Fruit fly (Drosophila melanogaster) whole organism, pupa: Measurements from ENCODE around the gene CG6602.

Source experiments
- CG10348 ChIP-seq: fragments of 200-800 bp; sonication (Bioruptor generic); IDR thresholded peaks from 2 replicates; pipeline ENCODE4 v1.3.6; 2022; ENCODE audit warnings: missing biosample characterization, missing genetic modification characterization
- CG12605 ChIP-seq: fragments of 200-800 bp; sonication (Bioruptor generic); IDR thresholded peaks from 2 replicates; pipeline ENCODE4 v1.3.6; 2022; ENCODE audit warnings: missing biosample characterization, missing genetic modification characterization
- CG13204 ChIP-seq: fragments of 200-800 bp; sonication (Bioruptor generic); optimal IDR thresholded peaks from 2 replicates; lab custom pipeline; 2018; ENCODE audit warnings: missing biosample characterization, mild to moderate bottlenecking, missing genetic modification characterization, moderate library complexity
- CG14655 ChIP-seq: fragments of 200-800 bp; sonication (Bioruptor generic); optimal IDR thresholded peaks from 3 replicates; lab custom pipeline; 2017; ENCODE audit warnings: mild to moderate bottlenecking, missing biosample characterization, missing genetic modification reagents, missing genetic modification characterization
- CG15710 ChIP-seq: fragments of 200-800 bp; sonication (Bioruptor generic); optimal IDR thresholded peaks from 2 replicates; lab custom pipeline; 2018; ENCODE audit warnings: missing biosample characterization, mild to moderate bottlenecking, missing genetic modification characterization, moderate library complexity
- CG17806 ChIP-seq: fragments of 200-800 bp; sonication (Bioruptor generic); optimal IDR thresholded peaks from 2 replicates; lab custom pipeline; 2018; ENCODE audit warnings: missing biosample characterization, mild to moderate bottlenecking, missing genetic modification characterization, moderate library complexity
- CG32121 ChIP-seq: fragments of 200-800 bp; sonication (Bioruptor generic); IDR thresholded peaks from 2 replicates; pipeline ENCODE4 v1.3.6; 2022; ENCODE audit warnings: missing biosample characterization, missing genetic modification characterization
- CG34367 ChIP-seq: fragments of 200-800 bp; sonication (Bioruptor generic); optimal IDR thresholded peaks from 2 replicates; lab custom pipeline; 2018; ENCODE audit warnings: missing biosample characterization, mild to moderate bottlenecking, missing genetic modification characterization
- CG4496 ChIP-seq: fragments of 200-800 bp; sonication (Bioruptor generic); IDR thresholded peaks from 3 replicates; pipeline ENCODE4 v1.3.6; 2022; ENCODE audit warnings: missing biosample characterization, missing genetic modification characterization
- CG8159 ChIP-seq: fragments of 200-800 bp; sonication (Bioruptor generic); optimal IDR thresholded peaks from 3 replicates; lab custom pipeline; 2018; ENCODE audit warnings: missing biosample characterization, mild to moderate bottlenecking, missing genetic modification characterization, moderate library complexity
- CG8301 ChIP-seq: fragments of 200-800 bp; sonication (Bioruptor generic); optimal IDR thresholded peaks from 2 replicates; lab custom pipeline; 2018; ENCODE audit warnings: missing biosample characterization, mild to moderate bottlenecking, missing genetic modification characterization
- CG9948 ChIP-seq: fragments of 200-800 bp; sonication (Bioruptor generic); optimal IDR thresholded peaks from 2 replicates; lab custom pipeline; 2018; ENCODE audit warnings: missing biosample characterization, mild to moderate bottlenecking, missing genetic modification characterization, moderate library complexity
- D1 ChIP-seq: fragments of 200-800 bp; sonication (Bioruptor generic); optimal IDR thresholded peaks from 2 replicates; lab custom pipeline; 2018; ENCODE audit warnings: missing biosample characterization, mild to moderate bottlenecking, missing genetic modification characterization, moderate library complexity
- EcR ChIP-seq: fragments of 200-800 bp; sonication (Bioruptor generic); optimal IDR thresholded peaks from 3 replicates; lab custom pipeline; 2019; ENCODE audit warnings: missing biosample characterization, missing genetic modification characterization, mild to moderate bottlenecking, moderate library complexity, missing genetic modification reagents
- Ets98B ChIP-seq: fragments of 200-800 bp; sonication (Bioruptor generic); IDR thresholded peaks from 2 replicates; pipeline ENCODE4 v1.3.6; 2022; ENCODE audit warnings: missing biosample characterization, missing genetic modification characterization
- Pif1A ChIP-seq: fragments of 200-800 bp; sonication (Bioruptor generic); optimal IDR thresholded peaks from 3 replicates; lab custom pipeline; 2016; ENCODE audit warnings: missing biosample characterization, missing genetic modification characterization
- Pif1B ChIP-seq: fragments of 200-800 bp; sonication (Bioruptor generic); optimal IDR thresholded peaks from 3 replicates; lab custom pipeline; 2016; ENCODE audit warnings: missing biosample characterization, missing genetic modification characterization
- Snoo ChIP-seq: fragments of 200-800 bp; sonication (Bioruptor generic); optimal IDR thresholded peaks from 3 replicates; lab custom pipeline; 2017; ENCODE audit warnings: missing biosample characterization, mild to moderate bottlenecking, missing genetic modification characterization, inconsistent platforms
- fd96Ca ChIP-seq: fragments of 200-800 bp; sonication (Bioruptor generic); IDR thresholded peaks from 3 replicates; pipeline ENCODE4 v1.3.6; 2022; ENCODE audit warnings: missing biosample characterization, missing genetic modification characterization
- gl ChIP-seq: fragments of 200-800 bp; sonication (Bioruptor generic); optimal IDR thresholded peaks from 2 replicates; lab custom pipeline; 2018; ENCODE audit warnings: missing biosample characterization, mild to moderate bottlenecking, missing genetic modification characterization
- rn ChIP-seq: fragments of 200-800 bp; sonication (Bioruptor generic); IDR thresholded peaks from 2 replicates; pipeline ENCODE4 v1.3.6; 2022; ENCODE audit warnings: missing biosample characterization, missing genetic modification characterization

The CG6602 gene

DNA sequence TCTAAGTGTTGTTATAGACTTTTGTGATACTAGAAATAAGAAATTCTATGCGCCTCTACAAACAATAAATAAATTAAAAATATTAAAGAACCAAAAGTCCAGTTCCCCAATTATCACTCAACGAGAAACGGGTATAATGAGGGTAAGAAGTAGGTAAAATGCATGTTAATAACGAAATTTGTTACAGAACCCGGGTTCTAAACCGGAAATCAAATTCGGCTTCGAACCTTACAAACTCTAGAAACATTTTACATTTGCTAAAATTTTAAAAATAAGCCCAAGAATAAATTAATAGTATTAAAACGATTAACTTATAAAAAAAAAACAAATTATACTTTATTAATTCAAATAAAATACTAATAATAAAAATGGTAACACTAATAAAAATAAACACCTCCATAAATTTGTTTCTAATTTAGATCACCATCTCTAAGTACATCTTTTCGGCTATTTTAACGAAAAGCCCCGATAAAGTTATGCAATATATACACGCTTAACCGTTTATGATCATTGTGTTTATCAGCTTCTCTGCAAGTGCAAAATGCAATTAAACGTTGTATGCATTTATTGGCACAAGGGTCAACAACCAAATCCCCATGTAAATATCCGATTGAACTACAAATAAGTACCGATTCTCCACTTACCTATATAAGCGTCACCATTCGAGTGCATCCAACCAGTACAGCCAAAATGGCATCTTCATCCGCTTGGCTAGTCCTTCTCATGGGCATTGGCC lies at the start of gene CG6602:
Gene CG6602 (plus strand): TSS at position 686 of the 736 bp plus-strand sequence.
- peak; percentile 28 for TF ChIP-seq CG8159 (tag; lab: Kevin White, UChicago)
- TF ChIP-seq CG15710: peak; percentile 44
- TF ChIP-seq CG34367: peak; percentile 41
- peak; percentile 79 for TF ChIP-seq Snoo (tag; lab: Kevin White, UChicago)
- TF ChIP-seq CG4496: peak; percentile 78
- TF ChIP-seq Pif1A (GFP tag; lab: Kevin White, UChicago): no peak
- no peak for TF ChIP-seq rn (GFP tag; lab: Robert Waterston, UW)

DNA sequence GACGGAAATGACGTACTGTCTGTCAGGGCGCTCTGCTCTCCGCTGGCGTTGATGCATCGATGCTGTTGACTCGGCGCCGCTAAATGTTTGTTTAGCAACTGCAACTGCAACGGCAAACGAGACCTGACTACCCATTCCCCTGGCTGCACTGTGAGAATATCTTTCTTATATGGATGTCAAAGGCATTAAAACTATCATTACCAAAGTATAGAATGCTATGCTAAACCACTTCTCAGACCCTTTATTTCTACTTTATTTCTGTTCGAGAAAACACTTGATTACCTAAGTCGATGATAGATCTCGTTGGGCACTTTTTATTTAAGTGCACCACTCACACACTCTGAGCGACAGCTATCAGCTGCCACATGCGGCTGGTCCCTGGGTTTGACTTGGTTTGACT lies 49.8 kb upstream of the CG6602 start:
- no peak for TF ChIP-seq CG12605 (GFP tag; lab: Robert Waterston, UW)
- TF ChIP-seq D1 (tag; lab: Kevin White, UChicago): no peak
- no peak for TF ChIP-seq CG10348
- TF ChIP-seq CG8301 (tag; lab: Kevin White, UChicago): no peak
- peak; percentile 20 for TF ChIP-seq CG14655 (GFP tag; lab: Kevin White, UChicago)
- no peak for TF ChIP-seq CG13204 (GFP tag; lab: Kevin White, UChicago)
- TF ChIP-seq CG15710: peak; percentile 18
- no peak for TF ChIP-seq Ets98B (GFP tag; lab: Robert Waterston, UW)
- TF ChIP-seq CG8159 (tag; lab: Kevin White, UChicago): peak; percentile 47

DNA sequence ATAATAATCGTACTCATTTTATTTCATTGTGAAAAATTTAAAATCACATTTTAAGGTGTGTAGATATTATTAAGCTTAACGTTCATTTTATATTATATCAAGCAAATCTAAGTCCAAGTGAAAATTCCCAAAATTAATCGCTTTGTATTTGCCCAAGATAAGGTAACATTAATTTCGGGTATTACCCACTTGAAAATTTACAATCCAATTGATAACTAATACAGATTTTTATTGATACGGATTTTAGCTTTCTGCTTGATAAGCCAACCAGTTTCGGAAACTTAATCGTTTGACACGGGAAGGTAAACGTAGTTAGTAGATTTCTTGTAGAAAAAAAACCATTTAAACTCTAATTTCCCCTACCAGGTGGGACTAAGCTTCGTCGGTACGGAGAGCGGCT lies 38.9 kb upstream of the CG6602 start:
- no peak for TF ChIP-seq CG13204 (GFP tag; lab: Kevin White, UChicago)
- no peak for TF ChIP-seq CG8301 (tag; lab: Kevin White, UChicago)
- TF ChIP-seq CG10348: no peak
- TF ChIP-seq Pif1B: no peak
- no peak for TF ChIP-seq CG8159 (tag; lab: Kevin White, UChicago)

DNA sequence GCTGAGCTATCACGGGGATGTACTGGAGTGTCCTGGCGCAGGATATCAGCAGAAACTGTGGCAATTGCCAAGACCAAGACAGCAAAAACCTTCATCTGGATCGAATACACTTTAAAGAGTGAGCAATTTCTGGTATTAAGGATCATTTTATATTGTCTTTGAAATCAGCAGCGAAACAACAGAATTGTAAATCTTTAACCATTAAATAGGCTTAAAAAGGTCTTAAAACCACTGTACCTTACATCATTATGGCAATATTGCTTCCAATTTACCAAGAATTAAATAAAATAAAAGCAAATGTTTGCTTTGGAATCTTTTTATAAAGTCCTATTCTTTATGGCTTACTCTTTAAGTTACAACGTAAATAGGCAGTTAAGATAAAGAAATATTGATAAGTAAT lies 37.4 kb upstream of the CG6602 start, which contains the start of gene CG10477:
Gene CG10477 (minus strand): TSS at position 101 of the 400 bp plus-strand sequence.
- TF ChIP-seq EcR (GFP tag; lab: Kevin White, UChicago): no peak
- no peak for TF ChIP-seq CG12605 (GFP tag; lab: Robert Waterston, UW)
- TF ChIP-seq CG8301 (tag; lab: Kevin White, UChicago): no peak
- TF ChIP-seq D1 (tag; lab: Kevin White, UChicago): no peak
- no peak for TF ChIP-seq Ets98B (GFP tag; lab: Robert Waterston, UW)
- no peak for TF ChIP-seq CG9948 (tag; lab: Kevin White, UChicago)
- no peak for TF ChIP-seq Pif1A (GFP tag; lab: Kevin White, UChicago)
- TF ChIP-seq rn (GFP tag; lab: Robert Waterston, UW): no peak
- no peak for TF ChIP-seq Pif1B
- no peak for TF ChIP-seq CG34367
- no peak for TF ChIP-seq CG4496

DNA sequence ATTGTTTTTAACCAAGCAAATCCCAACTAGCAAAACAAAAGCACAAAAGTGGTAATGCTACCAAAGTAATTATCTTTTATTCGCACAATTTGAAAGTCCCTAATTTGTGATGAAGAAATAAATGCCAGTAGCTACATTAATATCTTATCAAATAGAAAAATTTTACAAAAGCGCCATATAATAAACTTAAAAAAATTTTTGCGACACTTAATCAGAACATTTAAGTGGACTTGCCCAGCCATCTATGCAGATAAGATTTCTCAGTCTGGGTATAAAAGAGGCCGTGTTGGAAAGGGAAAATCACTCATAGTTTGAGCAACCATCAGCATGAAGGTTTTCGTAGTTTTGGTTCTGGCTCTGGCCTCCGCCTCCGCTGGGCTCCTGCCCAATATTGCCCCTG lies 37.0 kb upstream of the CG6602 start, which contains the start of gene yip7:
Gene yip7 (plus strand): TSS at position 301 of the 400 bp plus-strand sequence.
- TF ChIP-seq CG13204 (GFP tag; lab: Kevin White, UChicago): no peak
- TF ChIP-seq CG4496: no peak
- no peak for TF ChIP-seq Snoo (tag; lab: Kevin White, UChicago)
- no peak for TF ChIP-seq CG14655 (GFP tag; lab: Kevin White, UChicago)
- no peak for TF ChIP-seq gl
- TF ChIP-seq EcR (GFP tag; lab: Kevin White, UChicago): no peak
- TF ChIP-seq Pif1B: no peak
- TF ChIP-seq Ets98B (GFP tag; lab: Robert Waterston, UW): no peak
- no peak for TF ChIP-seq CG17806 (tag; lab: Kevin White, UChicago)

DNA sequence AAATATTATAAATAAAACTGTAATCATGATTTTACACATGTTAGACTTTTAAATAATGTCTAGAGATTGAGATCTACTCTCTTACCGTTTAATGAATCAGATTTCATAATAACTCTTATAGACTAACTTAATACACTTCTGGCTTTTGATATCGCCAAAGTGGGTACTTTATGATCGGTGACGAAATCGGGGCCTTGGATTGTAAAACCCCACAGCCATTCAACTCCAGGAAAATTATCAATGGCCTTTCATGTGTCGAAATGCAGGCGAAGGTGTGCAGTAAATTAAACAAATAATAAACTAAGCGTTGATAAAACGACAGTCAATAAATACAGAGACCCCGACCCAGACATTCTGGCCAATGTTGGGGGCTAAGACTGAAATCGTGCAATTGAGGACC lies 35.8 kb upstream of the CG6602 start:
- TF ChIP-seq fd96Ca (GFP tag; lab: Robert Waterston, UW) (no peak), gl (no peak), D1 (tag; lab: Kevin White, UChicago) (no peak), EcR (GFP tag; lab: Kevin White, UChicago) (no peak), Ets98B (GFP tag; lab: Robert Waterston, UW) (no peak), CG14655 (GFP tag; lab: Kevin White, UChicago) (no peak), CG10348 (no peak), CG15710 (no peak), CG13204 (GFP tag; lab: Kevin White, UChicago) (no peak), CG4496 (no peak), CG17806 (tag; lab: Kevin White, UChicago) (no peak), Pif1A (GFP tag; lab: Kevin White, UChicago) (no peak), CG8301 (tag; lab: Kevin White, UChicago) (no peak), CG32121 (no peak), CG34367 (no peak), CG12605 (GFP tag; lab: Robert Waterston, UW) (no peak)

DNA sequence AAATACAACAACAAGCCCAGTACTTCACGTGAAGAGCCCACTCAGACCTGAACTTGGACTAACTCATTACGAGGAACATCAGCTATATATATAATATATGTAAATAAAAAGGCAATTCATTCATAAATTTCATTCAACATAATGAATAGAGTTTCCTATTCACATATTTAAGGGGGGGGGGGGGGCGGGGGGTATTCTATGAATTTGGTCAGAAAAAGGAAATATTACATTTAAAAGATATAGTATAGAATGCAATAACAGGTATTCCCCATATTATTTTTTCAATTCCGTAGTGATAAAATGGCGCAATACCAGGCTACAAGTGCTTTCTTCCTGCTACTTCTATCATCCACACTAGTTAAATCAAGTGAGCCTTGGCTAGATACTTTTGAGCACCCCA lies 35.1 kb upstream of the CG6602 start, which contains the start of gene CG6462:
Gene CG6462 (plus strand): TSS at position 301 of the 400 bp plus-strand sequence.
- TF ChIP-seq CG9948 (tag; lab: Kevin White, UChicago) (no peak), Pif1B (no peak), CG17806 (tag; lab: Kevin White, UChicago) (no peak)
